Worm (Caenorhabditis elegans): Measurements from ENCODE around the gene srh-56.

The srh-56 gene

DNA sequence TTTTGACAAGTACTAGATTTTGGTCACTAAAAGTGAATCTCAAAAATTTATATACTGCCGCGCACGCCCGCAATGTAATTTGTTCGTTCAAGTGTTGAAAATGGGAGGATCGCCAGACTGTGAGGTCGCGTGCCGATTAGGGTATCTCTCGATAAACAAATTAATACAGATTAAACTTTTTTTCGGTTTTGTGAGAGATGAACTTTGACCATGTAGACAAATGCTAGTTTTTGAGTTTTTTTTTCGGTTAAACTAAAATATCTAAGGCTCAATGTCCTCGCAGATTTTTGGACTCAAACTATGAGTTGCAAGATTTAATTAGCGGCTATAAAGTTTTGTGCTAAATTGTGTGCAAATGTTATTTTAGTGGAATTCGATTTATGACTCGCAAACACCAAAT lies 1.9 kb upstream of the srh-56 start, which contains the start of gene dhs-15:
Gene dhs-15, minus strand, starts transcription at position 101 of the 400 bp plus-strand sequence.
- TF ChIP-seq madf-10 (tag; optimal IDR thresholded peaks at IDR 0.05) (no peak), sea-2 (GFP tag; IDR thresholded peaks at IDR 0.05) (no peak), hlh-12 (tag; optimal IDR thresholded peaks at IDR 0.05) (no peak), lir-1 (GFP tag; conservative IDR thresholded peaks at IDR 0.05) (no peak), ztf-18 (tag; optimal IDR thresholded peaks at IDR 0.05) (no peak), F23B12.7 (tag; optimal IDR thresholded peaks at IDR 0.05; ENCODE audit: insufficient read depth) (no peak), ztf-26 (tag; optimal IDR thresholded peaks at IDR 0.05) (no peak), lin-40 (tag; optimal IDR thresholded peaks at IDR 0.05) (no peak)

DNA sequence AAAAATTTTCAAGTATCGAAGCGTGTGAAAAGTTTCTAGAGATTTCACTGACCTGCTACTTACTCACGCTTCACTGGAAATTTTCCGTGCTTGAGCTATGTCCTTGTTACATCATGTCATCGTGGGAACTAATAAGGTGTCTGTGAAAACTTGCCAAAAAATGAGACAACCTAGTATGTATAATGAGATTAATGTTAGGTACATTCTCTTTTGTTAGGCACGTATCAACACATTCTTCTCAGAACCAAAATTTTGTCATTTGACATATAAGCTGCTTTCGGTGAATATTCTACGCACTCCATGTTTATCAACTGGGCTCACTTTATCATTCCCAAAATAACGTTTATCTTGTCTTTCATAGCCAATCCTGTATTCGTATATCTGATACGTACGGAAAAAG lies 2.4 kb downstream of the srh-56 start, which contains the start of gene srj-18:
Gene srj-18, plus strand, starts transcription at position 301 of the 400 bp plus-strand sequence.
- TF ChIP-seq let-526 (GFP tag; IDR thresholded peaks at IDR 0.05) (no peak), attf-6 (GFP tag; IDR thresholded peaks at IDR 0.05) (no peak), F52B5.7 (tag; optimal IDR thresholded peaks at IDR 0.05) (no peak), let-607 (tag; optimal IDR thresholded peaks at IDR 0.05) (no peak), aptf-2 (GFP tag; conservative IDR thresholded peaks at IDR 0.05) (no peak), bed-2 (GFP tag; IDR thresholded peaks at IDR 0.05) (no peak), madf-8 (GFP tag; conservative IDR thresholded peaks at IDR 0.05) (no peak), ets-4 (GFP tag; optimal IDR thresholded peaks at IDR 0.05) (no peak), chd-7 (tag; optimal IDR thresholded peaks at IDR 0.05) (no peak), ztf-6 (GFP tag; IDR thresholded peaks at IDR 0.05) (no peak), attf-5 (GFP tag; optimal IDR thresholded peaks at IDR 0.05) (no peak)

ce11 chrV:2777395-2777794 lies 5.7 kb downstream of the srh-56 start:
- peak; percentile 91 for TF ChIP-seq egrh-3 (GFP tag; IDR thresholded peaks at IDR 0.05)

DNA sequence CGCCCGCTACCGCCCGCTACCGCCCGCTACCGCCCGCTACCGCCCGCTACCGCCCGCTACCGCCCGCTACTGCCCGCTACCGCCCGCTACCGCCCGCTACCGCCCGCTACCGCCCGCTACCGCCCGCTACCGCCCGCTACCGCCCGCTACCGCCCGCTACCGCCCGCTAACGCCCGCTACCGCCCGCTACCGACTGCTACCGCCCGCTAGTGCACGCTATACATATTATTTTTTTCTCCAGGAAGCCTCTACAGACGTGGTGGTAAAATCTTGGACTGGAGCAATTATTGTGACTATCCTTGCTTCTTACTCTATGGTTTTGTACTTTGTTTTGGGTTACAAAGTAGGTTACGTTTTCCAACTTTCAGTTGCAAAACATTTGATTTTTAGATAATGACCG lies 6.8 kb downstream of the srh-56 start:
- TF ChIP-seq egrh-3 (GFP tag; IDR thresholded peaks at IDR 0.05): peak; percentile 84

DNA sequence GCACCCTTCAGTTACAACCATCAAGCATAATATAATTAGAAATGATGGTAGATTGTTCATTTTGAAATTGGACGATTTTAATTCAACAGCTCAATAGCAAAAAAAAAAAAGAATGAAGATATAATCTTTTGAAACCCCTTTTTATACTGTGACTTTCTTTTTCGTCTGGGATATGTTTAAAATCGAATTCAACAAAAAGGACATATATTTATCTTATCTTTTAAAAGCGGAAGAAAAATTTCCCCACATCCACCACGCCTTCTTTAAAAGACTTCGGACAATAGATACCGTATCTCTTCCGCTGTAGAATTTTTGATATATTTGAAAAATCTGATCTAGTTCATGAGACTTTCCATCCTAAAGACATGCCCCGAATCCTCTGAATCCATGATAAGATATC lies 9.1 kb downstream of the srh-56 start, which contains the start of gene R05D8.11:
Gene R05D8.11, minus strand, starts transcription at position 101 of the 400 bp plus-strand sequence.
- TF ChIP-seq akir-1 (GFP tag; optimal IDR thresholded peaks at IDR 0.05): no peak
- no peak for TF ChIP-seq K11D2.4 (GFP tag; IDR thresholded peaks at IDR 0.05)
- no peak for TF ChIP-seq tlf-1 (GFP tag; optimal IDR thresholded peaks at IDR 0.05)
- TF ChIP-seq lin-35 (GFP tag; optimal IDR thresholded peaks at IDR 0.05): no peak
- TF ChIP-seq hsf-1 (GFP tag; IDR thresholded peaks at IDR 0.05): no peak
- TF ChIP-seq let-607 (tag; optimal IDR thresholded peaks at IDR 0.05): no peak

DNA sequence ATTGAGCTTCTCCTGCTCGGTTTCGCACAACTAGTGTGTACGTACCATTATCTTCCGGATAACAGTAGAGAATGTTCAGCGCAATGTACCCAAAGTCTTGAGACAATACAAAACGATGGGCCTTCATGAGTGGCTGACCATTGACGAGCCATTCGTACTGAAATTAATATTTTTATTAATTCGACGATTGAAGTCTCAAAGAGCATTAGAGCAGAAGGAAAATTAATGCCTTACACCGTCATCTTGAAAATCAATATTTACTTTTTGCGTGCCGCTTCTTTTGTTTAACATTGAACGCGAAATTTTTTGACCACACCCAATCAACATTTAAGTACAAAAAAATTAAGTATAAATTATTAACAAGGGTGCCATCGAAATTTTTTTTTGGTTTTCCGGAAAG lies 21.3 kb downstream of the srh-56 start:
- TF ChIP-seq F39B2.1 (GFP tag; IDR thresholded peaks at IDR 0.05) (no peak), somi-1 (GFP tag; optimal IDR thresholded peaks at IDR 0.05) (no peak), T07F8.4 (tag; optimal IDR thresholded peaks at IDR 0.05) (no peak)

DNA sequence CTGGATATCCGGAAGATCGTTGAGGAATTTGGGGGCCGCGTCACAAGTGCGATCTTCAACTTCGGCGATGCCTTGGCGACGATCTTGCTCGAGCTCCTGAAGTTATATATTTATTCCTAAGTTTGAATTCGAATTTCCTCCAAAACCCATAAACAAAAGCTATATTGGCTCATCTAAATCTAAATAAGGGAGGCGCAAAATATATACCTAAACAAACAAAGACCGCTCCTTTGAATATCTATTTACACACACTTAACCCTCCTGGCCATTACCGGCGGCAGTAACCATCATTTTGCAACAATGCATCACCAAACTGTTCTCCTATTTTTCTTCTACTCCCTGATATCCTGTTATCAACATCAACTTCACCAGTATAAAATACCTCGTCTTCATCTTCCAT lies 24.3 kb downstream of the srh-56 start, which contains the start of gene F54E2.2:
Gene F54E2.2, plus strand, starts transcription at position 301 of the 400 bp plus-strand sequence.
- TF ChIP-seq snpc-1.1 (tag; optimal IDR thresholded peaks at IDR 0.05; ENCODE audit: insufficient read depth) (no peak), ets-4 (GFP tag; optimal IDR thresholded peaks at IDR 0.05) (no peak), ceh-40 (GFP tag; IDR thresholded peaks at IDR 0.05) (no peak), Y79H2A.3 (GFP tag; conservative IDR thresholded peaks at IDR 0.05) (no peak), lin-35 (GFP tag; optimal IDR thresholded peaks at IDR 0.05) (no peak), ekl-4 (GFP tag; IDR thresholded peaks at IDR 0.05) (no peak), nhr-27 (tag; optimal IDR thresholded peaks at IDR 0.05) (no peak), F49E8.2 (tag; optimal IDR thresholded peaks at IDR 0.05; ENCODE audit: insufficient read depth) (no peak), T26A5.8 (tag; optimal IDR thresholded peaks at IDR 0.05) (no peak)
